Fruit fly (Drosophila melanogaster): ENCODE measurements around the gene Tango10.

The Tango10 gene

DNA sequence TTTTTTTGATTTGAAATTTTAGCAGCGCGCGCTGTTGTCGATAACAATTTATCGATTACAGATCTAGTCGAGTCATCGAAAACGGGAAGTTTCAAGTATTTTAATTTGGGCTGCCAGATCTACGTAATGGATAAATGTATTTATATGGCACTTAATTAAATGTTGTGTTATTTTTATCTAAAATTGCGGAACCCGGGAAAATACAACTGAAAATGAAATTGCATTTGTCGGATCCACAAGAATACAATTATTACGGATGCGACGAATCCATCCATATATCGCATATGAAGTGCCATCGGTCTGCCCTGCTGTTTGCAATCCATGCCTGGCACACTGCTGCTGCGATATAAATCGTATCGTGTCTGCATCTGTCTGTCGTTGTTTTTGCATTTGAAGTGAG, at the start of gene Tango10:
Tango10 (plus strand) TSS at position 108 of the 400 bp plus-strand sequence.
- TF ChIP-seq ttk (optimal IDR thresholded peaks at IDR 0.05) = no peak
- no peak for TF ChIP-seq h (optimal IDR thresholded peaks at IDR 0.05)
- no peak for TF ChIP-seq psq (optimal IDR thresholded peaks at IDR 0.05)
- TF ChIP-seq Myc (optimal IDR thresholded peaks at IDR 0.05) = no peak
- TF ChIP-seq insv (optimal IDR thresholded peaks at IDR 0.05) = no peak
- TF ChIP-seq Sin3A (optimal IDR thresholded peaks at IDR 0.05) = no peak

DNA sequence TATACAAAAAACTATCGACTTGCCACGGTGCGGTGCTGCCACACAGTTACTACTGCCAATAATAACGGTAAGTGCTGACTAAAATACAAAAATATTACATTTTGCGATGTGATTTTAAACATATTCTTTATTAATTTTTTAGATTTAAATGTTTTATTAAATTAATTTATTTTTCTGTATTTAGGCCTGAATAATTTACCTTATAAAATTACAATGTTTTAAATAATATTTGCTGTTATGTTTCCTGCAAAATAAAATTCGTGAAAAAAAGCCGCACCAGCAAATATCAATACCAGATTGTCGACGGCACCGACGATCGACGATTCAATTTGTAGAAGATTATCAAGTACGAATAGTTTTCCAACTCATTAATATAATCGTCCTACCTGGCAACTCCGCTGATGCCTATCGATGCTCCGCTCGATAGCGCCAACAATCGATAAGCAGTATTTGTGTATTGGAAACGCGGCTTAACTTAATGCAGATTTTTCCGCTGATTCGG, 41.5 kb upstream of the Tango10 start, which contains the start of the genes Vlet and bif:
Vlet (minus strand) TSS at position 51 of the 502 bp plus-strand sequence.
bif (plus strand) TSS at position 432 of the 502 bp plus-strand sequence.
- TF ChIP-seq Myc (optimal IDR thresholded peaks at IDR 0.05) (no peak), ttk (optimal IDR thresholded peaks at IDR 0.05) (no peak)

DNA sequence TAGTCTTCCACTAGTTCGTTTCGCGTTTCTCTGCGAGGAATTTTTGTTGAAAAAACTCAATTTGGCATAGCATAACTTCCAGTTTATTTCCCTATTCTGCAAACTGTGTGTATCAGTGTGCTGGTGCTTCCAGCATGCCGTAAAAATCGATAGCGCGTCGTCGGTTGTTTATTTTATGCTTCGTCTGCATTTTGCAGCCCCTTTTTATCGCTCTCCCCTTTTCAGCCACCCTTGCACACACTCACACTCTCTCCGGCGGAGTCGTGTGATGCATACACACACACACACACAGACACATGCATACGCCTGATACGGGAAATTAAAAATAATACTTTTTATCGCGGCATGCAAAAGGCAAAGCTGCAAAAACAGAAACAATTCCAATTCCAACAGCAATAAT, 40.6 kb upstream of the Tango10 start:
- TF ChIP-seq psq (optimal IDR thresholded peaks at IDR 0.05) = no peak
- TF ChIP-seq Myc (optimal IDR thresholded peaks at IDR 0.05) = no peak
- no peak for TF ChIP-seq insv (optimal IDR thresholded peaks at IDR 0.05)
- no peak for TF ChIP-seq ttk (optimal IDR thresholded peaks at IDR 0.05)
- no peak for TF ChIP-seq Sin3A (optimal IDR thresholded peaks at IDR 0.05)
- no peak for TF ChIP-seq h (optimal IDR thresholded peaks at IDR 0.05)

DNA sequence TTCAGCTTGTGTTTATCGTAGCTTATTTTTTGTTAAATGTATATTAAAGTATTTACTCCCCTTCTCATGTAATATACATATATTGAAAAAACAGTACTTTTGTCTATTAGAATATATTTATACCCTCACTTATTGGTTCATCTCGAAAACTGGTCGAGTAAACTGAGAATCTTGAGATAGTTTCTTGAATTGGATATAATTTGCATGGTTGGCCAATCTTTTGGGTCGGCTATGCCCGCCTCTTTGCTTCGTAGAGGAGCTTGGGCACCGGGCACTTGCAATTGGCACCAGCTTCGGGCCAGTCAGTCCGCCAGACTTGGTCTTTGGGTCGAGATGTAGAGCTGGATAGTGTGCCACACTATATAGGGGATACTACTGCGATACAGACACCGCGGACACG, 39.6 kb upstream of the Tango10 start:
- TF ChIP-seq psq (optimal IDR thresholded peaks at IDR 0.05) = no peak
- no peak for TF ChIP-seq insv (optimal IDR thresholded peaks at IDR 0.05)
- no peak for TF ChIP-seq ttk (optimal IDR thresholded peaks at IDR 0.05)
- no peak for TF ChIP-seq h (optimal IDR thresholded peaks at IDR 0.05)
- no peak for TF ChIP-seq Sin3A (optimal IDR thresholded peaks at IDR 0.05)
- no peak for TF ChIP-seq Myc (optimal IDR thresholded peaks at IDR 0.05)

DNA sequence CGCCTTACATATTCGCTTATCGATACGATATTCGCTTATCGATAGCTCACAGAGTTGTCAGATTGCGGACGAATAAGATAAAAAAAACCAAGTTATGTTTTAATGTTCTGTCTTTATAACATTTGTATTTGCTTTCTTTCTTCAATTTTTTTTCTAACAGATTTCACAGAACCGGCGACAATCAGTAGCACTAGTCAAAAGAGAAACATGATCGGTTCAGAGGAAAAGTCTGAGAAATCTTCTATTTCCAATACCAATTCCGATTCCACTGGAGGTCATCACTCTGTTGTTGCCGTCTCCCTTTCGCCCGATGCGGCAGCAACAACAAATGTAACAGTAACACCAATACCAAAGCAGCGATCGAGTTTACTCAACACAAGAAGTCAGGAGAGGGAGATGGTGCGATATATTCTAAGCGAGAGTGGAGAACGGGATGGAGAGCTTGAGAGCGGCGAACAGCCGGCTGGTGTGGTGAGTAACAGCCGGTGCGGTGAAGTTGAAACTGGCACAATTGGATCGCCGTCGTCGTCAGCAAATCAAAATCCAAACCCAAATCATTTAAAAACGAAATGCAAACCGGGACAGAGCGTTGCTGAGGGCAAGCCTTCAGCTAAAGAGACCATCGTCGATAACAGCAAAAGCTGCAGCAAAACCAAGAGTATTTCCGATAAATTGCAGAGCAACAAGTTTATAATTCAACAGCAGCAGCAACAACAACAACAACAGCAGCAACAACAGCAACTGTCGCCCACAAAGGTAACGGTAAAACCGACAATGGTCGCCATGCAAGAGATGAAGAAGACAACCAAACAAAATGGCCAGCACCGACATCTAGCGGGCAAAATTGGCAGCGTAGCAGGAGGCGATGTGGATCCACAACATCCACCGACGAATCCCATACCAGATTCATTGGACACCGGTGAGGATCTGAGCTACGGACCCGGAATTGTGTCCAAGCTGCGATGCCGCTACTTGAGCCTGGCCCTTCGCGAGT, 38.2 kb upstream of the Tango10 start:
- TF ChIP-seq Sin3A (optimal IDR thresholded peaks at IDR 0.05) = no peak
- TF ChIP-seq psq (optimal IDR thresholded peaks at IDR 0.05) = no peak
- no peak for TF ChIP-seq Myc (optimal IDR thresholded peaks at IDR 0.05)

DNA sequence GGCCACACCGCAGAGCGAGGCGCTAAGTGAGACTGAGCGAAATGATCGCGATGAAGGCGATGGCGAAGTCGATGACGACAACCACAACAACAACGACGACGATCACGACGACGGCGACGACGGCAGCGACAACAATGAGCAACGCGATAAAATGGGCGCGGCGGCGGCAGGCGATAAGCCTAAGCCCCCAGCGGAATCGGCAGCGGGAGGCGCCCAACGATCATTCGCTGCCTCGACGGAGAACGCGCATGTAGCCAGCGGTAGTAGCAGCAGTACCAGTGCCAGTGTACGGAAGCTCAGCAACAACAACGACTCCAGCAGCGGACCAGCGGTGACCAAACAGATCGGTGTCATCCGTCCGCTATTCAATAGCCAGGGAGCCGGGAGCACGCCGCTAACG, 36.6 kb upstream of the Tango10 start:
- TF ChIP-seq Myc (optimal IDR thresholded peaks at IDR 0.05) (no peak), ttk (optimal IDR thresholded peaks at IDR 0.05) (no peak), Sin3A (optimal IDR thresholded peaks at IDR 0.05) (no peak), psq (optimal IDR thresholded peaks at IDR 0.05) (no peak), h (optimal IDR thresholded peaks at IDR 0.05) (no peak), insv (optimal IDR thresholded peaks at IDR 0.05) (no peak)

DNA sequence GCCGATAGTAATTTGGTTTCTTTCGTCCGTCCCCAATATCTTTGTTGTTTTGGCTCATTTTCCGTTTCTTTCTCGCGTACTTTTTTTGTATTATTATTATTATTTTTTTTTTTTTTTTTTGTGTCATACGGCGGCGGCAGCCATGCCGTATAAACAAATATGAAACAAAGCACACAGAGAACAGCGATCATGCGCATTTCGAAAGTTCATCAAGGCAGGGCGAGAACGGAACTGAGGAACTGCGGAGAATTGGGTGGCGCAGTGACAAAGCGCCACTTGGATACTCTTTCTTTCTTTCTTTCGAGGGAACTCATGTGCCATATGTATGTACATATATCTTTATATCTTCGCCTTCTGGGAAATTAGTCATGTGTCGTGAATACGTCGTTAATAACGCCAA, 35.6 kb upstream of the Tango10 start:
- TF ChIP-seq Myc (optimal IDR thresholded peaks at IDR 0.05) (no peak), ttk (optimal IDR thresholded peaks at IDR 0.05) (no peak), insv (optimal IDR thresholded peaks at IDR 0.05) (no peak), Sin3A (optimal IDR thresholded peaks at IDR 0.05) (no peak), psq (optimal IDR thresholded peaks at IDR 0.05) (no peak), h (optimal IDR thresholded peaks at IDR 0.05) (no peak)

DNA sequence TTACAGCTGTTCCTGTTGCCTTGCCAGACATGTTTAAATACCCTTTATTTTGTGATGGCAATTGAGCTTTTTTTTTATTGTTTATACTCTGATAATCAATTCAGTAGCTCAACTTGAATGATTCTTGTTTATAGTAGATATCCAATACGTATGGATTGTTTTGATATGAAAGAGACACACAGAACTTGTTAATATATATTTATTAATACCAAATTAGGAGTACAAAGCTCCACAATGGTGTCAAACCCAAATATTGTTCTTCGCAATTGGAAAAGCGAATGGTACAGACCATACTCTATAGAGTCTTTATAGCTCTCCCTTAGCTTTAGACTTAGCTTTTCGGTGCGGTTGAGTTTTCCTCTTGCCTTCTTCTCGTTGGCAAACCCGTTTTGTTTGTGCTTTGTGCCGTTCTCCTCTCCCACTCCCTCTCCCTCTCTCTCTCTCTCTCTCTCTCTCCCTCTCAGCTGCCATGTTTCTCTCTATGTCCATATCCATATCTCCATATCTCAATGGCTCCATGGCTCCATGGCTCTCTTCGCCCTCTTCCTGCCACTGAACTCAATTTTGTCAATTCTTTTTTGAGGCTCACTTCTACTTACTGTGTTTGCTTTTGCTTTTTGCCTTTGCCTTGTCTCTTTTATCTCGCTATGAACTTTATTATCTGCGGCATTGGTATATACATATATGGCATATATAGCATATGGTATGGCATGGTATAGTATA, 34.0 kb upstream of the Tango10 start:
- no peak for TF ChIP-seq ttk (optimal IDR thresholded peaks at IDR 0.05)

DNA sequence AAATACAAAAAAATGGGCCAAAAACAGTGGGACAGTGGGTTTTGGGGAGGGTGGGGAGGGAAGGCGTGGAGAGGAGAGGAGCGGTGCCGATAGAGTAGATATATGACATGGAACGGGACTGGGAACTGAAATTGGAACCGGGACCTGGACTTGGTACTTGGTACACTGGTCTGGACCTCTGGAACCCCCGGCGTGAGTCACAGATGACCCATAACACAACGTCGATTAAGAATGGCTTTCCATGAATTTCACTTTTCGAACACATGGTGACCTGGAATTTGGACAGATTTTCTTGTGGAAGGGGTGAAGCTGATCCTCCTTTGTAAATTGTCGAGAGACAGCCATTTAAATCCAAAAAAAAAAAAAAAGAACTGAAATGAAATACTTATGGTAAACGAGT, 33.4 kb upstream of the Tango10 start:
- no peak for TF ChIP-seq Sin3A (optimal IDR thresholded peaks at IDR 0.05)
- TF ChIP-seq Myc (optimal IDR thresholded peaks at IDR 0.05) = no peak
- TF ChIP-seq ttk (optimal IDR thresholded peaks at IDR 0.05) = no peak
- no peak for TF ChIP-seq psq (optimal IDR thresholded peaks at IDR 0.05)
- TF ChIP-seq h (optimal IDR thresholded peaks at IDR 0.05) = no peak
- TF ChIP-seq insv (optimal IDR thresholded peaks at IDR 0.05) = no peak

DNA sequence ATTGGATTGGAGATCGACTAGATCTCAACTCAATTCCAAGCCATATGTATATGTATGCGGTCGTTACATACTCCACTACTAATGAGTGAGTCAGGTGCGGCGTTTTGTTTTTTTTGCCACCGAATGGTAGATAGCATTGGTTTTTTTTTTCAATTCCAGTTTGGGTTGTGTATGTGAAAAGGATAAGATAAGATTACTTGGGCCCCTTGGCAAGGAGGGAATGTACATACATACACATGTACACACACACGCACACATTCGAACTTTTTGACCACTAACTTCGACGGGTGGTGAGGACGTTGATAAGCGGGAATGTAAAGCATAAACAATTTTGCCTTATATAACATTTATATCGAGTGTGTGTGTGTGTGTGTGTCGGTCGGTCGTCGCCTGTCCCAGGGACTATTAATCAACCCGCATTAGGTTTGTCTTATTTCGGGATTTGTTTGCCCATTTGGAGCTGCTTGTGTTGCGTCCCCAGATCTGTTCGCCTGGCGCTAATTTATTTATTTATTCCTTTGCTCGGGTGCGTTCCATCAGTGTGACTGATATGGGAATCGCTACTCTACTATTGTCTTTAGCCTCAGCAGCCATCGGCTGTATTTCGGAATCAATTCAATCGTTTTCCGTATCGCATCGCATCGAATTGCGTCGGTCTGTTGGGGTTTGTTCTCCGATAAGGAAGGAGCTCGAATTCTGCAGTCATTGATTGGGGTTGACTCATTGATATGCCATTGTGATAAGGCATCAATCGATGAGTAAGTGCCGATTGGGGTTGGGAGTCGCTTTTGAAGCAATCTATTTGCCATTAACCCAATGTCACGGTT, 32.2 kb upstream of the Tango10 start:
- TF ChIP-seq Myc (optimal IDR thresholded peaks at IDR 0.05) (no peak), psq (optimal IDR thresholded peaks at IDR 0.05) (no peak), ttk (optimal IDR thresholded peaks at IDR 0.05) (no peak), insv (optimal IDR thresholded peaks at IDR 0.05) (no peak), h (optimal IDR thresholded peaks at IDR 0.05) (no peak), Sin3A (optimal IDR thresholded peaks at IDR 0.05) (no peak)

DNA sequence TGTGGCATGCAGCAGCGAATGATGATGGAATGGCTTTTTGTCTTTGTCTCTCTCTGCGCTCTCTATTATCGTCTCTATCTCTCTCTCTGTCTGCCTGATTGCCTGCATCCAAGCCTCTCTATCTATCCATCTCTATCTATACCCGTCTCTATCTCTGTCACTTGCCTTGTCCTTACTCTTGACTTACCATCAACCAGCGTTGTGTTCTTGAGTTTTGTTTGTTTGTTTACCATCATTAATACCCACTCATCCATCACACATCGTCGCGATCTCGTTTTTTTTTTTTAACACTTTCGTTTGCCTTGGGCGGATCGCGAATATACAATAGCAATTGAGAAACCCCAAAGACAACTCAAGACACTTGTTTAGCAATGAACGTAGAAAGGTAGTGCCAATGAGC, 30.4 kb upstream of the Tango10 start:
- TF ChIP-seq insv (optimal IDR thresholded peaks at IDR 0.05) = no peak
- TF ChIP-seq h (optimal IDR thresholded peaks at IDR 0.05) = no peak
- TF ChIP-seq ttk (optimal IDR thresholded peaks at IDR 0.05) = no peak
- TF ChIP-seq psq (optimal IDR thresholded peaks at IDR 0.05) = no peak
- no peak for TF ChIP-seq Myc (optimal IDR thresholded peaks at IDR 0.05)
- no peak for TF ChIP-seq Sin3A (optimal IDR thresholded peaks at IDR 0.05)

All from Kc167 (cell line).